Fruit fly (Drosophila melanogaster): Measurements from ENCODE around the gene CG2076.
A peak's percentile ranks its signal among the peaks of the same experiment; 100 is the strongest.

The CG2076 gene

dm6 chrX:11087384-11087783, 2.6 kb upstream of the CG2076 start:
- TF ChIP-seq N (GFP tag; optimal IDR thresholded peaks at IDR 0.05) (peak; percentile 7), usp (GFP tag; optimal IDR thresholded peaks at IDR 0.05) (no peak)

- TF ChIP-seq psq (GFP tag; optimal IDR thresholded peaks at IDR 0.05): no peak
- peak; percentile 22 for TF ChIP-seq br (GFP tag; optimal IDR thresholded peaks at IDR 0.05)
- TF ChIP-seq dl (GFP tag; optimal IDR thresholded peaks at IDR 0.05; ENCODE audit: insufficient read depth in 1 of 2, partially characterized antibody in 2 of 2): no peak
- TF ChIP-seq Mio (GFP tag; optimal IDR thresholded peaks at IDR 0.05): no peak
- no peak for TF ChIP-seq CrebA (GFP tag; optimal IDR thresholded peaks at IDR 0.05; ENCODE audit: borderline replicate concordance)
- TF ChIP-seq Dif (GFP tag; optimal IDR thresholded peaks at IDR 0.05; ENCODE audit: partially characterized antibody): no peak
- TF ChIP-seq Rel (GFP tag; optimal IDR thresholded peaks at IDR 0.05): no peak
- TF ChIP-seq Rel (tag; optimal IDR thresholded peaks at IDR 0.05): peak; percentile 50
- peak; percentile 55 for TF ChIP-seq HLH106 (tag; optimal IDR thresholded peaks at IDR 0.05)
- no peak for TF ChIP-seq pan (optimal IDR thresholded peaks at IDR 0.05)
- no peak for TF ChIP-seq CG9705 (GFP tag; optimal IDR thresholded peaks at IDR 0.05)
- TF ChIP-seq woc (GFP tag; optimal IDR thresholded peaks at IDR 0.05): peak; percentile 3
- no peak for TF ChIP-seq Vsx2 (GFP tag; optimal IDR thresholded peaks at IDR 0.05; ENCODE audit: partially characterized antibody)
- TF ChIP-seq Abd-B (GFP tag; optimal IDR thresholded peaks at IDR 0.05): no peak
- TF ChIP-seq dmrt93B (GFP tag; optimal IDR thresholded peaks at IDR 0.05): no peak
- TF ChIP-seq Sp1 (GFP tag; optimal IDR thresholded peaks at IDR 0.05): peak; percentile 34
- TF ChIP-seq Hr83 (GFP tag; optimal IDR thresholded peaks at IDR 0.05; ENCODE audit: poor library complexity, severe bottlenecking): no peak
- TF ChIP-seq fru (GFP tag; optimal IDR thresholded peaks at IDR 0.05): peak; percentile 42
- TF ChIP-seq foxo (GFP tag; optimal IDR thresholded peaks at IDR 0.05): no peak
- TF ChIP-seq tai (GFP tag; optimal IDR thresholded peaks at IDR 0.05): no peak
- no peak for TF ChIP-seq brk (GFP tag; optimal IDR thresholded peaks at IDR 0.05)
- no peak for TF ChIP-seq OdsH (GFP tag; optimal IDR thresholded peaks at IDR 0.05)
- no peak for TF ChIP-seq Dfd (GFP tag; optimal IDR thresholded peaks at IDR 0.05)
- no peak for TF ChIP-seq Myc (optimal IDR thresholded peaks at IDR 0.05)
- TF ChIP-seq GATAd (GFP tag; optimal IDR thresholded peaks at IDR 0.05): no peak
- TF ChIP-seq N (GFP tag; optimal IDR thresholded peaks at IDR 0.05): no peak
- no peak for TF ChIP-seq sage (GFP tag; optimal IDR thresholded peaks at IDR 0.05)
- peak; percentile 23 for TF ChIP-seq ey (GFP tag; optimal IDR thresholded peaks at IDR 0.05)
Measured at dm6 chrX:11088778-11089340, 1.2 kb upstream of the CG2076 start, which contains the start of gene Vago. Gene Vago, plus strand, starts transcription at chrX:11089290.

- TF ChIP-seq N (GFP tag; optimal IDR thresholded peaks at IDR 0.05): no peak
- peak; percentile 10 for TF ChIP-seq Myc (optimal IDR thresholded peaks at IDR 0.05)
- TF ChIP-seq h (GFP tag; optimal IDR thresholded peaks at IDR 0.05): no peak
Measured at dm6 chrX:11092201-11092600, 2.2 kb downstream of the CG2076 start, which contains the start of gene CG2061. Gene CG2061, plus strand, starts transcription at chrX:11092492.

dm6 chrX:11095276-11095675, 5.3 kb downstream of the CG2076 start:
- TF ChIP-seq Hr83 (GFP tag; optimal IDR thresholded peaks at IDR 0.05; ENCODE audit: poor library complexity, severe bottlenecking): no peak
- TF ChIP-seq Sp1 (GFP tag; optimal IDR thresholded peaks at IDR 0.05): no peak
- TF ChIP-seq GATAd (GFP tag; optimal IDR thresholded peaks at IDR 0.05): no peak
- no peak for TF ChIP-seq usp (GFP tag; optimal IDR thresholded peaks at IDR 0.05)
- no peak for TF ChIP-seq Hnf4 (GFP tag; optimal IDR thresholded peaks at IDR 0.05)
- no peak for TF ChIP-seq Abd-B (GFP tag; optimal IDR thresholded peaks at IDR 0.05)
- no peak for TF ChIP-seq CrebA (GFP tag; optimal IDR thresholded peaks at IDR 0.05; ENCODE audit: borderline replicate concordance)
- TF ChIP-seq ey (GFP tag; optimal IDR thresholded peaks at IDR 0.05): no peak
- TF ChIP-seq CG9705 (GFP tag; optimal IDR thresholded peaks at IDR 0.05): no peak
- no peak for TF ChIP-seq dsf (GFP tag; optimal IDR thresholded peaks at IDR 0.05; ENCODE audit: borderline replicate concordance)
- no peak for TF ChIP-seq Rel (GFP tag; optimal IDR thresholded peaks at IDR 0.05)
- no peak for TF ChIP-seq Rel (tag; optimal IDR thresholded peaks at IDR 0.05)
- no peak for TF ChIP-seq brk (GFP tag; optimal IDR thresholded peaks at IDR 0.05)
- no peak for TF ChIP-seq Dif (GFP tag; optimal IDR thresholded peaks at IDR 0.05; ENCODE audit: partially characterized antibody)
- TF ChIP-seq HLH106 (tag; optimal IDR thresholded peaks at IDR 0.05): no peak
- TF ChIP-seq woc (GFP tag; optimal IDR thresholded peaks at IDR 0.05): no peak
- TF ChIP-seq Hr78 (GFP tag; optimal IDR thresholded peaks at IDR 0.05): no peak
- no peak for TF ChIP-seq CG32264 (GFP tag; optimal IDR thresholded peaks at IDR 0.05)
- no peak for TF ChIP-seq foxo (GFP tag; optimal IDR thresholded peaks at IDR 0.05)
- TF ChIP-seq dmrt93B (GFP tag; optimal IDR thresholded peaks at IDR 0.05): no peak
- no peak for TF ChIP-seq Myc (optimal IDR thresholded peaks at IDR 0.05)
